Worm (Caenorhabditis elegans) whole organism, young adult: Measurements from ENCODE around the gene madf-3.

ENCODE experiments used
- B0336.3 ChIP-seq: fragments of 200-800 bp; sonication (Bioruptor generic); IDR thresholded peaks from 2 replicates; pipeline ENCODE4 v1.3.6; 2022; ENCODE audit warnings: missing genetic modification characterization, missing compliant biosample characterization
- C06A6.2 ChIP-seq: fragments of 200-800 bp; sonication (Bioruptor generic); conservative IDR thresholded peaks from 2 replicates; pipeline ENCODE4 v1.3.6; 2022; ENCODE audit warnings: missing genetic modification characterization, missing compliant biosample characterization
- C17E4.6 ChIP-seq: fragments of 200-800 bp; sonication (Bioruptor generic); IDR thresholded peaks from 2 replicates; pipeline ENCODE4 v1.3.6; 2022; ENCODE audit warnings: missing genetic modification reagents, missing genetic modification characterization, missing compliant biosample characterization
- F33H1.4 ChIP-seq: fragments of 200-800 bp; sonication (Bioruptor generic); IDR thresholded peaks from 2 replicates; pipeline ENCODE4 v1.3.6; 2022; ENCODE audit warnings: missing genetic modification reagents, missing genetic modification characterization, missing compliant biosample characterization
- F37B4.10 ChIP-seq: fragments of 200-800 bp; sonication (Bioruptor generic); IDR thresholded peaks from 2 replicates; pipeline ENCODE4 v1.3.6; 2022; ENCODE audit warnings: missing genetic modification characterization, missing compliant biosample characterization
- F39B2.1 ChIP-seq: fragments of 200-800 bp; sonication (Bioruptor generic); IDR thresholded peaks from 2 replicates; pipeline ENCODE4 v1.3.6; 2022; ENCODE audit warnings: missing genetic modification reagents, missing genetic modification characterization, missing compliant biosample characterization
- F49E8.2 ChIP-seq: sonication (generic microtip); optimal IDR thresholded peaks from 3 replicates; lab custom pipeline; 2017; ENCODE audit warnings: missing genetic modification characterization, mild to moderate bottlenecking, missing compliant biosample characterization, antibody characterized with exemption, moderate library complexity; ENCODE audit not compliant: insufficient read depth
- F57C9.4 ChIP-seq: sonication (generic microtip); optimal IDR thresholded peaks from 2 replicates; lab custom pipeline; 2017; ENCODE audit warnings: mild to moderate bottlenecking, missing genetic modification characterization, missing compliant biosample characterization
- T26A5.8 ChIP-seq: sonication (generic microtip); optimal IDR thresholded peaks from 2 replicates; lab custom pipeline; 2016; ENCODE audit warnings: missing genetic modification characterization, missing compliant biosample characterization
- Y53F4B.3 ChIP-seq: fragments of 200-800 bp; sonication (Bioruptor generic); IDR thresholded peaks from 2 replicates; pipeline ENCODE4 v1.3.6; 2022; ENCODE audit warnings: missing genetic modification reagents, missing genetic modification characterization, missing compliant biosample characterization
- Y67H2A.10 ChIP-seq: fragments of 200-800 bp; sonication (Bioruptor generic); conservative IDR thresholded peaks from 2 replicates; pipeline ENCODE4 v1.3.6; 2022; ENCODE audit warnings: missing genetic modification reagents, missing genetic modification characterization, missing compliant biosample characterization
- aptf-2 ChIP-seq: fragments of 200-800 bp; sonication (Bioruptor generic); conservative IDR thresholded peaks from 2 replicates; pipeline ENCODE4 v1.3.6; 2022; ENCODE audit warnings: missing genetic modification reagents, missing genetic modification characterization, missing compliant biosample characterization
- attf-5 ChIP-seq: fragments of 200-800 bp; sonication (Bioruptor generic); optimal IDR thresholded peaks from 2 replicates; lab custom pipeline; 2018; ENCODE audit warnings: mild to moderate bottlenecking, missing genetic modification characterization, missing compliant biosample characterization
- attf-6 ChIP-seq: fragments of 200-800 bp; sonication (Bioruptor generic); IDR thresholded peaks from 2 replicates; pipeline ENCODE4 v1.3.6; 2022; ENCODE audit warnings: missing genetic modification reagents, missing genetic modification characterization, missing compliant biosample characterization
- cebp-1 ChIP-seq, 2 experiments: fragments of 200-800 bp in 1 of 2; sonication (Bioruptor generic) in 1 of 2; sonication (generic microtip) in 1 of 2; IDR thresholded peaks in 1 of 2; optimal IDR thresholded peaks in 1 of 2; 2 replicates each; pipeline versions ENCODE4 v1.3.6 to Lab custom; 2017 to 2022; ENCODE audit warnings: missing compliant biosample characterization in 2 of 2, missing genetic modification characterization in 2 of 2, mild to moderate bottlenecking in 1 of 2, missing genetic modification reagents in 1 of 2, moderate library complexity in 1 of 2
- cebp-2 ChIP-seq: fragments of 200-800 bp; sonication (Bioruptor generic); IDR thresholded peaks from 2 replicates; pipeline ENCODE4 v1.3.6; 2022; ENCODE audit warnings: missing genetic modification characterization, missing compliant biosample characterization
- ceh-100 ChIP-seq: fragments of 200-800 bp; sonication (Bioruptor generic); IDR thresholded peaks from 2 replicates; pipeline ENCODE4 v1.3.6; 2022; ENCODE audit warnings: missing genetic modification reagents, missing genetic modification characterization, missing compliant biosample characterization
- ceh-58 ChIP-seq: fragments of 200-800 bp; sonication (Bioruptor generic); IDR thresholded peaks from 2 replicates; pipeline ENCODE4 v1.3.6; 2022; ENCODE audit warnings: missing genetic modification characterization, missing compliant biosample characterization
- ceh-91 ChIP-seq: fragments of 200-800 bp; sonication (Bioruptor generic); IDR thresholded peaks from 2 replicates; pipeline ENCODE4 v1.3.6; 2022; ENCODE audit warnings: missing genetic modification reagents, missing genetic modification characterization, missing compliant biosample characterization
- dox-1 ChIP-seq: fragments of 200-800 bp; sonication (Bioruptor generic); IDR thresholded peaks from 2 replicates; pipeline ENCODE4 v1.3.6; 2022; ENCODE audit warnings: missing genetic modification reagents, missing genetic modification characterization, missing compliant biosample characterization
- dpff-1 ChIP-seq: sonication (generic microtip); optimal IDR thresholded peaks from 2 replicates; lab custom pipeline; 2017; ENCODE audit warnings: mild to moderate bottlenecking, missing genetic modification characterization, missing compliant biosample characterization
- ekl-4 ChIP-seq: fragments of 200-800 bp; sonication (Bioruptor generic); IDR thresholded peaks from 2 replicates; pipeline ENCODE4 v1.3.6; 2022; ENCODE audit warnings: missing genetic modification reagents, missing genetic modification characterization, missing compliant biosample characterization
- fkh-3 ChIP-seq: sonication (generic microtip); optimal IDR thresholded peaks from 2 replicates; lab custom pipeline; 2016; ENCODE audit warnings: mild to moderate bottlenecking, missing genetic modification characterization, missing compliant biosample characterization
- gei-17 ChIP-seq: fragments of 200-800 bp; sonication (Bioruptor generic); optimal IDR thresholded peaks from 2 replicates; lab custom pipeline; 2018; ENCODE audit warnings: mild to moderate bottlenecking, missing genetic modification characterization, missing compliant biosample characterization
- hsf-1 ChIP-seq: fragments of 200-800 bp; sonication (Bioruptor generic); IDR thresholded peaks from 2 replicates; pipeline ENCODE4 v1.3.6; 2022; ENCODE audit warnings: missing genetic modification reagents, missing genetic modification characterization, missing compliant biosample characterization
- lin-40 ChIP-seq: sonication (generic microtip); optimal IDR thresholded peaks from 2 replicates; lab custom pipeline; 2016; ENCODE audit warnings: missing genetic modification characterization, mild to moderate bottlenecking, missing compliant biosample characterization, missing genotype, missing genetic modification reagents
- lin-54 ChIP-seq: fragments of 200-800 bp; sonication (Bioruptor generic); optimal IDR thresholded peaks from 2 replicates; lab custom pipeline; 2018; ENCODE audit warnings: mild to moderate bottlenecking, missing genetic modification characterization, missing compliant biosample characterization
- lsl-1 ChIP-seq: fragments of 200-800 bp; sonication (Bioruptor generic); optimal IDR thresholded peaks from 2 replicates; lab custom pipeline; 2018; ENCODE audit warnings: mild to moderate bottlenecking, missing genetic modification characterization, moderate library complexity, missing compliant biosample characterization
- lsy-27 ChIP-seq: sonication (generic microtip); optimal IDR thresholded peaks from 2 replicates; lab custom pipeline; 2017; ENCODE audit warnings: missing genetic modification characterization, mild to moderate bottlenecking, missing compliant biosample characterization, antibody characterized with exemption, missing genotype, borderline replicate concordance; ENCODE audit not compliant: insufficient read depth
- madf-10 ChIP-seq: sonication (generic microtip); optimal IDR thresholded peaks from 2 replicates; lab custom pipeline; 2016; ENCODE audit warnings: mild to moderate bottlenecking, missing genetic modification characterization, missing compliant biosample characterization
- mel-28 ChIP-seq: sonication (generic microtip); optimal IDR thresholded peaks from 2 replicates; lab custom pipeline; 2016; ENCODE audit warnings: borderline replicate concordance, mild to moderate bottlenecking, missing genetic modification characterization, missing compliant biosample characterization
- mes-4 ChIP-seq: sonication (generic microtip); optimal IDR thresholded peaks from 2 replicates; lab custom pipeline; 2016; ENCODE audit warnings: missing genotype, missing genetic modification characterization, missing compliant biosample characterization
- nfya-2 ChIP-seq: fragments of 200-800 bp; sonication (Bioruptor generic); IDR thresholded peaks from 2 replicates; pipeline ENCODE4 v1.3.6; 2022; ENCODE audit warnings: missing genetic modification reagents, missing genetic modification characterization, missing compliant biosample characterization
- nhr-179 ChIP-seq: sonication (generic microtip); optimal IDR thresholded peaks from 2 replicates; lab custom pipeline; 2016; ENCODE audit warnings: mild to moderate bottlenecking, missing genetic modification characterization, missing compliant biosample characterization
- nhr-27 ChIP-seq: fragments of 200-800 bp; sonication (Bioruptor generic); optimal IDR thresholded peaks from 2 replicates; lab custom pipeline; 2018; ENCODE audit warnings: mild to moderate bottlenecking, missing genetic modification characterization, moderate library complexity, missing compliant biosample characterization
- nhr-90 ChIP-seq: sonication (generic microtip); optimal IDR thresholded peaks from 2 replicates; lab custom pipeline; 2016; ENCODE audit warnings: missing genotype, mild to moderate bottlenecking, missing genetic modification characterization, missing compliant biosample characterization
- pbrm-1 ChIP-seq: fragments of 200-800 bp; sonication (Bioruptor generic); IDR thresholded peaks from 2 replicates; pipeline ENCODE4 v1.3.6; 2022; ENCODE audit warnings: missing genetic modification reagents, missing genetic modification characterization, missing compliant biosample characterization
- rec-8 ChIP-seq, 2 experiments: sonication (generic microtip); optimal IDR thresholded peaks; 2 replicates each; lab custom pipeline; 2016; ENCODE audit warnings: mild to moderate bottlenecking in 2 of 2, missing genetic modification characterization in 2 of 2, missing genetic modification reagents in 2 of 2, missing genotype in 2 of 2, missing biosample characterization in 1 of 2, missing compliant biosample characterization in 1 of 2, moderate library complexity in 1 of 2
- repo-1 ChIP-seq: sonication (generic microtip); optimal IDR thresholded peaks from 2 replicates; lab custom pipeline; 2017; ENCODE audit warnings: mild to moderate bottlenecking, missing genetic modification characterization, missing compliant biosample characterization
- somi-1 ChIP-seq: fragments of 200-800 bp; sonication (Bioruptor generic); optimal IDR thresholded peaks from 2 replicates; lab custom pipeline; 2018; ENCODE audit warnings: mild to moderate bottlenecking, missing genetic modification characterization, missing compliant biosample characterization
- ztf-6 ChIP-seq: fragments of 200-800 bp; sonication (Bioruptor generic); IDR thresholded peaks from 2 replicates; pipeline ENCODE4 v1.3.6; 2022; ENCODE audit warnings: missing genetic modification reagents, missing genetic modification characterization, missing compliant biosample characterization

The madf-3 gene

ce11 chrII:4324061-4324460 is 10.5 kb upstream of the madf-3 start, which contains the start of gene mog-2 (continued):
- no peak for TF ChIP-seq madf-10 (tag; lab: Kevin White, UChicago)
- TF ChIP-seq somi-1 (GFP tag; lab: Kevin White, UChicago), result no peak
- TF ChIP-seq F49E8.2 (tag; lab: Kevin White, UChicago), result no peak

ce11 chrII:4326420-4326819 is 8.1 kb upstream of the madf-3 start, which contains the start of gene pfd-2:
pfd-2 (plus strand) TSS chrII:4326720.
- TF ChIP-seq nhr-90 (tag; lab: Kevin White, UChicago) (no peak), T26A5.8 (tag; lab: Kevin White, UChicago) (no peak), hsf-1 (GFP tag; lab: Robert Waterston, UW) (no peak), B0336.3 (GFP tag; lab: Robert Waterston, UW) (no peak), ceh-100 (GFP tag; lab: Robert Waterston, UW) (no peak), lsl-1 (GFP tag; lab: Kevin White, UChicago) (no peak), cebp-1 (GFP tag; IDR thresholded peaks at IDR 0.05; lab: Robert Waterston, UW) (no peak), cebp-1 (tag; optimal IDR thresholded peaks at IDR 0.05; lab: Kevin White, UChicago) (no peak), repo-1 (tag; lab: Kevin White, UChicago) (no peak), aptf-2 (GFP tag; lab: Robert Waterston, UW) (no peak), pbrm-1 (no peak), gei-17 (GFP tag; lab: Kevin White, UChicago) (no peak), attf-5 (GFP tag; lab: Kevin White, UChicago) (no peak), F57C9.4 (tag; lab: Kevin White, UChicago) (no peak), ekl-4 (GFP tag; lab: Robert Waterston, UW) (no peak), dox-1 (GFP tag; lab: Robert Waterston, UW) (no peak), somi-1 (GFP tag; lab: Kevin White, UChicago) (no peak), dpff-1 (no peak), F33H1.4 (GFP tag; lab: Robert Waterston, UW) (no peak)

- TF ChIP-seq ekl-4 (GFP tag; lab: Robert Waterston, UW) (no peak), nhr-179 (tag; lab: Kevin White, UChicago) (no peak), fkh-3 (tag; lab: Kevin White, UChicago) (no peak), F33H1.4 (GFP tag; lab: Robert Waterston, UW) (no peak), lin-54 (GFP tag; lab: Kevin White, UChicago) (no peak), dpff-1 (no peak), mes-4 (tag; lab: Kevin White, UChicago) (no peak), nhr-27 (no peak)
These were observed 5.8 kb upstream of the madf-3 start, which contains the start of gene H20J04.4 for ce11 chrII:4328716-4329115. H20J04.4 (plus strand) TSS chrII:4329016.

DNA sequence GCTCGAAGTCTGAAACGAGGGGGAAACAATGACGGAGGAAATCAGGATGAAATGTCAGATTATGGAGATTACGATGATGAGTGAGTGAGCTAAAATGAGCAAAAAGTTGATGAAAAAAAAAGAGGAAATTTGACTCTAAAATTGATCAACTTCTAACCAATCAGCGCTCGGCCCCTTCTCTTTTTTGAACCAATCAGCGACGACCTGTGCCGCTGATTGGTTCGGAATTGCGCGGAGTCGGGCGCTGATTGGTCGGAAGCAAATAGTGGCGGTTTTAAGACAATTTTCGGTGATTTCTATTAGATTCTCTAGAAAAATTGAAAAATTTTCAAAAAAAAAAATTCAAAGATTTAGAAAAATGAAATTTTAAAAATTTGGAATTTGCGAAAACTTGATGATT is 3.2 kb downstream of the madf-3 start:
- TF ChIP-seq Y67H2A.10 (GFP tag; lab: Robert Waterston, UW) (no peak), ceh-58 (GFP tag; lab: Robert Waterston, UW) (no peak), F39B2.1 (GFP tag; lab: Robert Waterston, UW) (no peak), F49E8.2 (tag; lab: Kevin White, UChicago) (no peak), rec-8 (tag; optimal IDR thresholded peaks at IDR 0.05; lab: Kevin White, UChicago) (no peak), C17E4.6 (no peak), attf-6 (GFP tag; lab: Robert Waterston, UW) (no peak), nfya-2 (GFP tag; lab: Robert Waterston, UW) (no peak), cebp-2 (GFP tag; lab: Robert Waterston, UW) (no peak), ceh-91 (GFP tag; lab: Robert Waterston, UW) (no peak), attf-5 (GFP tag; lab: Kevin White, UChicago) (no peak), C06A6.2 (no peak), mes-4 (tag; lab: Kevin White, UChicago) (no peak), F37B4.10 (GFP tag; lab: Robert Waterston, UW) (no peak), lin-40 (tag; lab: Kevin White, UChicago) (no peak), mel-28 (no peak), F57C9.4 (tag; lab: Kevin White, UChicago) (no peak), ztf-6 (GFP tag; lab: Robert Waterston, UW) (no peak), Y53F4B.3 (GFP tag; lab: Robert Waterston, UW) (no peak), lsy-27 (tag; lab: Kevin White, UChicago) (no peak)
